Fruit fly (Drosophila melanogaster) whole organism, embryonic: Measurements from ENCODE around the gene CG12116.

Source experiments
- Bgb ChIP-seq: fragments of 200-800 bp; sonication (Bioruptor generic); IDR thresholded peaks from 2 replicates; pipeline ENCODE4 v1.3.6; 2022; ENCODE audit warnings: missing biosample characterization, missing genetic modification characterization; ENCODE audit not compliant: partially characterized antibody
- CG10959 ChIP-seq: fragments of 200-800 bp; sonication (Bioruptor generic); IDR thresholded peaks from 2 replicates; pipeline ENCODE4 v1.3.6; 2022; ENCODE audit warnings: missing biosample characterization, missing genetic modification characterization
- CG11085 ChIP-seq: fragments of 200-800 bp; sonication (Bioruptor generic); IDR thresholded peaks from 2 replicates; pipeline ENCODE4 v1.3.6; 2022; ENCODE audit warnings: missing biosample characterization, missing genetic modification characterization
- CG11504 ChIP-seq: fragments of 200-800 bp; sonication (Bioruptor generic); optimal IDR thresholded peaks from 3 replicates; lab custom pipeline; 2019; ENCODE audit warnings: missing biosample characterization, mild to moderate bottlenecking, missing genetic modification characterization, moderate library complexity
- CG12659 ChIP-seq: fragments of 200-800 bp; sonication (Bioruptor generic); optimal IDR thresholded peaks from 3 replicates; lab custom pipeline; 2017; ENCODE audit warnings: mild to moderate bottlenecking, missing biosample characterization, missing genetic modification reagents, missing genetic modification characterization
- CG15011 ChIP-seq: fragments of 200-800 bp; sonication (Bioruptor generic); optimal IDR thresholded peaks from 3 replicates; lab custom pipeline; 2018; ENCODE audit warnings: missing biosample characterization, mild to moderate bottlenecking, missing genetic modification characterization
- CG17568 ChIP-seq: fragments of 200-800 bp; sonication (Bioruptor generic); optimal IDR thresholded peaks from 2 replicates; lab custom pipeline; 2018; ENCODE audit warnings: missing biosample characterization, mild to moderate bottlenecking, missing genetic modification characterization, moderate library complexity
- CG18599 ChIP-seq: fragments of 200-800 bp; sonication (Bioruptor generic); optimal IDR thresholded peaks from 3 replicates; lab custom pipeline; 2017; ENCODE audit warnings: missing biosample characterization, missing genetic modification characterization, mild to moderate bottlenecking, moderate library complexity, missing genetic modification reagents
- CG18619 ChIP-seq: fragments of 200-800 bp; sonication (Bioruptor generic); optimal IDR thresholded peaks from 3 replicates; lab custom pipeline; 2017; ENCODE audit warnings: missing biosample characterization, mild to moderate bottlenecking, missing genetic modification characterization
- CG31441 ChIP-seq: fragments of 200-800 bp; sonication (Bioruptor generic); IDR thresholded peaks from 2 replicates; pipeline ENCODE4 v1.3.6; 2022; ENCODE audit warnings: missing biosample characterization, missing genetic modification characterization
- CG34224 ChIP-seq: fragments of 200-800 bp; sonication (Bioruptor generic); IDR thresholded peaks from 3 replicates; pipeline ENCODE4 v1.3.6; 2022; ENCODE audit warnings: missing biosample characterization, missing genetic modification characterization; ENCODE audit not compliant: partially characterized antibody
- CG4404 ChIP-seq: fragments of 200-800 bp; sonication (Bioruptor generic); IDR thresholded peaks from 2 replicates; pipeline ENCODE4 v1.3.6; 2022; ENCODE audit warnings: missing biosample characterization, missing genetic modification characterization
- CG4424 ChIP-seq: fragments of 200-800 bp; sonication (Bioruptor generic); optimal IDR thresholded peaks from 3 replicates; lab custom pipeline; 2016; ENCODE audit warnings: missing biosample characterization, missing genetic modification characterization
- CG4707 ChIP-seq: fragments of 200-800 bp; sonication (Bioruptor generic); optimal IDR thresholded peaks from 2 replicates; lab custom pipeline; 2018; ENCODE audit warnings: missing biosample characterization, mild to moderate bottlenecking, missing genetic modification characterization, moderate library complexity
- CG7556 ChIP-seq: fragments of 200-800 bp; sonication (Bioruptor generic); optimal IDR thresholded peaks from 2 replicates; lab custom pipeline; 2017; ENCODE audit warnings: missing biosample characterization, mild to moderate bottlenecking, missing genetic modification characterization
- CG8388 ChIP-seq: fragments of 200-800 bp; sonication (Bioruptor generic); optimal IDR thresholded peaks from 2 replicates; lab custom pipeline; 2019; ENCODE audit warnings: missing biosample characterization, mild to moderate bottlenecking, missing genetic modification characterization, moderate library complexity
- CG9797 ChIP-seq: fragments of 200-800 bp; sonication (Bioruptor generic); optimal IDR thresholded peaks from 3 replicates; lab custom pipeline; 2018; ENCODE audit warnings: missing biosample characterization, mild to moderate bottlenecking, missing genetic modification characterization
- Camta ChIP-seq: fragments of 200-800 bp; sonication (Bioruptor generic); optimal IDR thresholded peaks from 2 replicates; lab custom pipeline; 2016; ENCODE audit warnings: missing biosample characterization, missing genetic modification characterization
- Eip74EF ChIP-seq, 2 experiments: fragments of 200-800 bp in 1 of 2; fragments of >200 bp in 1 of 2; sonication (Bioruptor generic) in 1 of 2; optimal IDR thresholded peaks; 2 replicates each; lab custom pipeline; 2017 to 2019; ENCODE audit warnings: missing biosample characterization in 2 of 2, missing genetic modification characterization in 2 of 2, mild to moderate bottlenecking in 1 of 2, moderate library complexity in 1 of 2
- H15 ChIP-seq: fragments of 200-800 bp; sonication (Bioruptor generic); IDR thresholded peaks from 3 replicates; pipeline ENCODE4 v1.3.6; 2022; ENCODE audit warnings: missing biosample characterization, missing genetic modification characterization
- HLH4C ChIP-seq: fragments of 200-800 bp; sonication (Bioruptor generic); IDR thresholded peaks from 3 replicates; pipeline ENCODE4 v1.3.6; 2022; ENCODE audit warnings: missing biosample characterization, missing genetic modification characterization; ENCODE audit not compliant: partially characterized antibody
- HLHmδ ChIP-seq: fragments of 200-800 bp; sonication (Bioruptor generic); optimal IDR thresholded peaks from 2 replicates; lab custom pipeline; 2018; ENCODE audit warnings: missing biosample characterization, mild to moderate bottlenecking, missing genetic modification characterization, moderate library complexity
- Hr3 ChIP-seq: fragments of 200-800 bp; sonication (Bioruptor generic); optimal IDR thresholded peaks from 3 replicates; lab custom pipeline; 2016; ENCODE audit warnings: missing biosample characterization, missing genetic modification characterization
- MTF-1 ChIP-seq: fragments of 200-800 bp; sonication (Bioruptor generic); optimal IDR thresholded peaks from 2 replicates; lab custom pipeline; 2018; ENCODE audit warnings: missing biosample characterization, mild to moderate bottlenecking, missing genetic modification characterization, borderline replicate concordance
- Mes4 ChIP-seq: fragments of 200-800 bp; sonication (Bioruptor generic); optimal IDR thresholded peaks from 2 replicates; lab custom pipeline; 2016; ENCODE audit warnings: missing biosample characterization, missing genetic modification characterization
- Nf-YC ChIP-seq: fragments of 200-800 bp; optimal IDR thresholded peaks from 3 replicates; lab custom pipeline; 2019; ENCODE audit warnings: missing biosample characterization, mild to moderate bottlenecking, missing genetic modification characterization, moderate library complexity
- Opbp ChIP-seq: fragments of 200-800 bp; sonication (Bioruptor generic); IDR thresholded peaks from 3 replicates; pipeline ENCODE4 v1.3.6; 2022; ENCODE audit warnings: missing biosample characterization, missing genetic modification characterization; ENCODE audit not compliant: partially characterized antibody
- Sin3A ChIP-seq: fragments of >200 bp; optimal IDR thresholded peaks from 2 replicates; lab custom pipeline; 2018
- abd-A ChIP-seq: fragments of 200-800 bp; sonication (Bioruptor generic); optimal IDR thresholded peaks from 3 replicates; lab custom pipeline; 2019; ENCODE audit warnings: missing biosample characterization, mild to moderate bottlenecking, missing genetic modification characterization, moderate library complexity
- amos ChIP-seq: fragments of 200-800 bp; sonication (Bioruptor generic); IDR thresholded peaks from 2 replicates; pipeline ENCODE4 v1.3.6; 2022; ENCODE audit warnings: missing biosample characterization, missing genetic modification characterization; ENCODE audit not compliant: partially characterized antibody
- cato ChIP-seq: fragments of 200-800 bp; sonication (Bioruptor generic); optimal IDR thresholded peaks from 2 replicates; lab custom pipeline; 2016; ENCODE audit warnings: missing biosample characterization, missing genetic modification characterization, borderline replicate concordance
- chinmo ChIP-seq: fragments of 200-800 bp; sonication (Bioruptor generic); IDR thresholded peaks from 4 replicates; pipeline ENCODE4 v1.3.6; 2022; ENCODE audit warnings: missing biosample characterization, missing genetic modification characterization; ENCODE audit not compliant: partially characterized antibody
- corto ChIP-seq: fragments of 200-800 bp; sonication (Bioruptor generic); optimal IDR thresholded peaks from 2 replicates; lab custom pipeline; 2016; ENCODE audit warnings: missing biosample characterization, mild to moderate bottlenecking, missing genetic modification characterization, moderate library complexity
- dimm ChIP-seq: fragments of 200-800 bp; sonication (Bioruptor generic); IDR thresholded peaks from 2 replicates; pipeline ENCODE4 v1.3.6; 2022; ENCODE audit warnings: missing biosample characterization, missing genetic modification characterization
- eyg ChIP-seq: fragments of 200-800 bp; sonication (Bioruptor generic); optimal IDR thresholded peaks from 3 replicates; lab custom pipeline; 2016; ENCODE audit warnings: missing biosample characterization, missing genetic modification characterization
- fu2 ChIP-seq: fragments of 200-800 bp; sonication (Bioruptor generic); optimal IDR thresholded peaks from 2 replicates; lab custom pipeline; 2016; ENCODE audit warnings: missing biosample characterization, missing genetic modification characterization
- gem ChIP-seq: fragments of 200-800 bp; sonication (Bioruptor generic); optimal IDR thresholded peaks from 2 replicates; lab custom pipeline; 2019; ENCODE audit warnings: missing biosample characterization, mild to moderate bottlenecking, missing genetic modification characterization, moderate library complexity
- inv ChIP-seq: fragments of 200-800 bp; sonication (Bioruptor generic); IDR thresholded peaks from 2 replicates; pipeline ENCODE4 v1.3.6; 2022; ENCODE audit warnings: missing biosample characterization, missing genetic modification characterization; ENCODE audit not compliant: partially characterized antibody
- lab ChIP-seq: fragments of 200-800 bp; sonication (Bioruptor generic); optimal IDR thresholded peaks from 3 replicates; lab custom pipeline; 2017; ENCODE audit warnings: missing biosample characterization, missing genetic modification characterization, mild to moderate bottlenecking, moderate library complexity, missing genetic modification reagents
- nerfin-2 ChIP-seq: fragments of 200-800 bp; sonication (Bioruptor generic); IDR thresholded peaks from 2 replicates; pipeline ENCODE4 v1.3.6; 2022; ENCODE audit warnings: missing biosample characterization, missing genetic modification characterization; ENCODE audit not compliant: partially characterized antibody
- onecut ChIP-seq: fragments of 200-800 bp; sonication (Bioruptor generic); IDR thresholded peaks from 2 replicates; pipeline ENCODE4 v1.3.6; 2022; ENCODE audit warnings: missing biosample characterization, missing genetic modification characterization
- otp ChIP-seq: fragments of 200-800 bp; sonication (Bioruptor generic); IDR thresholded peaks from 3 replicates; pipeline ENCODE4, ENCODE4 v1.3.6; 2022; ENCODE audit warnings: missing biosample characterization, missing genetic modification characterization
- p53 ChIP-seq: fragments of 200-800 bp; sonication (Bioruptor generic); optimal IDR thresholded peaks from 2 replicates; lab custom pipeline; 2016; ENCODE audit warnings: missing biosample characterization, missing genetic modification characterization
- phol ChIP-seq: fragments of 200-800 bp; sonication (Bioruptor generic); optimal IDR thresholded peaks from 3 replicates; lab custom pipeline; 2018; ENCODE audit warnings: missing biosample characterization, mild to moderate bottlenecking, missing genetic modification characterization, moderate library complexity
- pzg ChIP-seq: fragments of 200-800 bp; sonication (Bioruptor generic); optimal IDR thresholded peaks from 3 replicates; lab custom pipeline; 2018; ENCODE audit warnings: missing biosample characterization, mild to moderate bottlenecking, missing genetic modification characterization, moderate library complexity
- seq ChIP-seq: fragments of 200-800 bp; sonication (Bioruptor generic); IDR thresholded peaks from 2 replicates; pipeline ENCODE4 v1.3.6; 2022; ENCODE audit warnings: missing biosample characterization, missing genetic modification characterization
- sisA ChIP-seq: fragments of 200-800 bp; sonication (Bioruptor generic); IDR thresholded peaks from 2 replicates; pipeline ENCODE4 v1.3.6; 2022; ENCODE audit warnings: missing biosample characterization, missing genetic modification characterization
- vnd ChIP-seq: fragments of 200-800 bp; sonication (Bioruptor generic); IDR thresholded peaks from 3 replicates; pipeline ENCODE4 v1.3.6; 2022; ENCODE audit warnings: missing biosample characterization, missing genetic modification characterization; ENCODE audit not compliant: partially characterized antibody
- zf30C ChIP-seq: fragments of 200-800 bp; sonication (Bioruptor generic); optimal IDR thresholded peaks from 3 replicates; lab custom pipeline; 2018; ENCODE audit warnings: missing biosample characterization, mild to moderate bottlenecking, missing genetic modification characterization

CG12116 gene

DNA sequence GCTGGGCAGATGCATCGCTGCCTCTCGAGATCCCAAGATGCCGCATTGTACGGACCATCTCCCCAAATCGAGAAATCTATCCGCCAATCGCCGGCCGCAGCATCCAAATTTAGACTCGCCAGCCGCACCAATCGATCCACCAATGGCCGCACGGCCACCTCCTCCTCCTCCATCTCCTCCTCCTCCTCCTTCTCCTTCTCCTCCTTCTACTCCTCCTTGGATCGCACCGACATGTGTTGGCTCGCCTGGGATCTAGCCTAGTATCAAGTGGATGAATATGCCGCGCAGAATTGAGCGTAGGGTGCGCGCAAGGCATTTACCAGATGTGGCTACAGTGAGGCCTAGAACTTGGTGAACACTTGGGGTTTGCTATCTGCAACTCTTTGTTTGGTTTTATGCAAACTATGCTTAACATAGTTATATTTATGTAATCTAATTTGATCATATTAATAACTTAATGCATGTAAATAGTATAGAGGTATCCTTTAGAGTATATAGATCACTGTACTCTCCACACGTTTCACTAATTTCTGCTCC, 13.7 kb downstream of the CG12116 start, which contains the start of gene org-1 (continued):
- TF ChIP-seq inv (peak; percentile 24; the same call in 1 of the 2 replicates), gem (peak; percentile 97), CG4707 (GFP tag; lab: Kevin White, UChicago) (peak; percentile 83), CG18599 (GFP tag; lab: Kevin White, UChicago) (peak; percentile 90), CG9797 (GFP tag; lab: Kevin White, UChicago) (peak; percentile 16), CG4404 (GFP tag; lab: Robert Waterston, UW) (peak; percentile 98), zf30C (no peak), sisA (peak; percentile 98), otp (peak; percentile 98), Hr3 (GFP tag; lab: Kevin White, UChicago) (peak; percentile 94), nerfin-2 (no peak)

DNA sequence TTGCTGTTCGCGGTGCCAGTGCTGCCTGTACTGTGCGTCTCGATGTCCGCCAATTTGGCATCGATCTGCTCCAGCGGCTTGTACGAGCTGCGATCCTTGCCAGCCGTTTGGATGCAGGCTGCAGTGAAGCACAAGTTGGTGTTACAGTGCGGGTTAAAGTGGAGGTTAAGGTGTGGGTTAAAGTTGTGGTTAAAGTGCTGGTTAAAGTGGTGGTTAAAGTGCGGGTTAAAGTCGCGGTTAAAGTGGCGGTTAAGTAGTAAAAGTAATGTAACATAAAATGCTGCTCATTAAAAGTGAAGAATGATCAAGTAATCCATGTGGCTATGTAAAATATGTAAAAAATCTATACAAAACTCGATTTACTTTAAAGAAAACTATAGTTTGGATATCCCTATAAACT, 16.6 kb downstream of the CG12116 start:
- TF ChIP-seq pzg (GFP tag; lab: Kevin White, UChicago) (no peak), fu2 (no peak), CG31441 (GFP tag; lab: Robert Waterston, UW) (no peak), H15 (GFP tag; lab: Robert Waterston, UW) (no peak), CG10959 (GFP tag; lab: Robert Waterston, UW) (no peak), chinmo (GFP tag; lab: Robert Waterston, UW) (peak; percentile 100), corto (GFP tag; lab: Kevin White, UChicago) (no peak), Bgb (GFP tag; lab: Robert Waterston, UW) (peak; percentile 95), CG12659 (GFP tag; lab: Kevin White, UChicago) (no peak), CG15011 (no peak), Nf-YC (tag; lab: Kevin White, UChicago) (no peak), amos (GFP tag; lab: Robert Waterston, UW) (peak; percentile 81), Mes4 (GFP tag; lab: Kevin White, UChicago) (no peak), CG11085 (GFP tag; lab: Robert Waterston, UW) (no peak), phol (tag; lab: Kevin White, UChicago) (no peak), seq (GFP tag; lab: Robert Waterston, UW) (no peak), abd-A (tag; lab: Kevin White, UChicago) (no peak), eyg (GFP tag; lab: Kevin White, UChicago) (no peak), CG8388 (GFP tag; lab: Kevin White, UChicago) (no peak), CG34224 (GFP tag; lab: Robert Waterston, UW) (peak; percentile 100), Sin3A (lab: Kevin White, UChicago) (no peak), HLH4C (GFP tag; lab: Robert Waterston, UW) (peak; percentile 100), dimm (no peak), vnd (GFP tag; lab: Robert Waterston, UW) (peak; percentile 99), CG7556 (GFP tag; lab: Kevin White, UChicago) (no peak), CG11504 (tag; lab: Kevin White, UChicago) (no peak), cato (GFP tag; lab: Kevin White, UChicago) (no peak), CG17568 (no peak), lab (GFP tag; lab: Kevin White, UChicago) (no peak), CG18619 (GFP tag; lab: Kevin White, UChicago) (no peak), Eip74EF (GFP tag; optimal IDR thresholded peaks at IDR 0.05; lab: Kevin White, UChicago) (no peak), Opbp (GFP tag; lab: Robert Waterston, UW) (peak; percentile 99; the same call in 2 of the 3 replicates), CG4424 (GFP tag; lab: Kevin White, UChicago) (no peak), Camta (no peak), MTF-1 (GFP tag; lab: Kevin White, UChicago) (no peak), HLHmδ (GFP tag; lab: Kevin White, UChicago) (no peak), onecut (GFP tag; lab: Robert Waterston, UW) (no peak), p53 (GFP tag; lab: Kevin White, UChicago) (no peak)
